Worm (Caenorhabditis elegans): ENCODE measurements around the gene fat-3.
A peak's percentile ranks its signal among the peaks of the same experiment; 100 is the strongest.
"Not testable (repeated sequence)": the region's sequence is repeated elsewhere in the genome, so short reads cannot be mapped to it uniquely, and the experiment has no call there.

fat-3 gene

DNA sequence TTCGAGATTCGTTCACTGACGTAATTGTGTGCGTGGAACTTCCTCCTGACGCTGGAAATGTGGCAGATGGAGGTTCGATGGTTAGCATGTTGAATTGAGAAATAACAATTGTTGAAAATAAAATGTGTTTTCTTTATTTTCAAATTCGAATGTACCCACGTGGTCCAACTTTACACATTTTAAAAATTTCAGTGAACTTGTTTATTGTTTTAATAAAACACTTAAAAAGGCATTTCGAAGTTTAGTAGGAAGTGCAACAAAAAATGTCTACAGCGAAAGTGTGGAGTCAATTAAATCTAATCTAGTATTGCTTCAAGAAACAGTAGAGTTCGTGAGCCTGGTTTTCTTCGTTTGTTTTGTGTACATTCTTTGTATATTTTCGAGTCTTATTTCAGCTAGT lies 36.6 kb upstream of the fat-3 start, which contains the start of gene ssp-36:
TSS of gene ssp-36 (minus strand) at position 101 of the 400 bp plus-strand sequence.
- TF ChIP-seq nhr-23 (tag; optimal IDR thresholded peaks at IDR 0.05), result no peak
- no peak for TF ChIP-seq zag-1 (tag; optimal IDR thresholded peaks at IDR 0.05)

DNA sequence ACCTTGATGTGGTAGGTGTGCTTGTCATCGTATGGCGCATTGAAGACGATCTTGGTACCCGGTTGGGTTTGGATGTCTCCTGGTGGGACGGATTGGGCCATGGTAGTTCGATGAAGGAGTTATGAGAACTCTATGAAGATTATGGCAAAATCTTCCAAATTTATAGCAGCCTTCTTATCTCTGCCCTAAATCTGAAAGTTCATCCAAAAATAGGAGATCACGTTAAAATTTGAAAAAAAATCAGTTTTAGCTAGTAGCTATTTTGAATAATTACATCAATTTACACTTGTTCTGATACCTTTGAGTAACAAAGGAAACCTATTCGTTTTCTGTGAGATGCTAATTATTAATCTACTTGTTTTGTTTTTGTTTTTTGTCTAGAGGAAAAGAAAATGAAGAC lies 35.8 kb upstream of the fat-3 start, which contains the start of gene msp-79:
TSS of gene msp-79 (minus strand) at position 101 of the 400 bp plus-strand sequence.
- TF ChIP-seq nhr-28 (tag; optimal IDR thresholded peaks at IDR 0.05); fkh-10 (GFP tag; optimal IDR thresholded peaks at IDR 0.05); egl-5 (tag; optimal IDR thresholded peaks at IDR 0.05): not testable (repeated sequence)

- TF ChIP-seq lin-15B, lsy-12, eor-1 (tag; optimal IDR thresholded peaks at IDR 0.05): not testable (repeated sequence)
Measured at ce11 chrIV:9769746-9770145, 33.1 kb upstream of the fat-3 start, which contains the start of gene msp-78. Gene msp-78 (plus strand): TSS chrIV:9770046.

DNA sequence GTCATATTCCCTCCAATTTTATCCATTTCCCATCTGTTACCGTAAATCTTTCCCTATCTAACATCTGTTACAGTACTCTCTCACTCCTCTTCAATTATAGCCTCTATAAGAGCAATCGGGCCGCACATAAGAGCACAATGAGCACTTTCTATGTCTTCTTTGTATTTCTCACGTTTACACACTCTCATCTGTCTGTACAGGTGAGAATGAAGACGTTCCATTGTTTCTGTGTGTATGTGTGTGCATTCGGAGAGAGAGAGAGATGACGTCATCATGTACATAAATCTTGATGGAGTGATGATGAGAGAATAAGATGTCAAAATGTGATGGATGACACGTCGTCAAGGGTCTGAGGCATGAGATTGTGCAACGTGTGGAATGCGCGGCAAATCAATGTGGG lies 32.0 kb upstream of the fat-3 start:
- TF ChIP-seq ceh-16 (tag; optimal IDR thresholded peaks at IDR 0.05) (no peak), zag-1 (tag; optimal IDR thresholded peaks at IDR 0.05) (no peak), snpc-4 (tag; optimal IDR thresholded peaks at IDR 0.05) (no peak), fkh-2 (tag; optimal IDR thresholded peaks at IDR 0.05) (no peak), pqm-1 (tag; optimal IDR thresholded peaks at IDR 0.05) (no peak), nhr-28 (tag; optimal IDR thresholded peaks at IDR 0.05) (no peak), unc-62 (GFP tag; optimal IDR thresholded peaks at IDR 0.05) (no peak), nhr-43 (tag; optimal IDR thresholded peaks at IDR 0.05; ENCODE audit: poor library complexity, severe bottlenecking) (no peak), elt-2 (tag; optimal IDR thresholded peaks at IDR 0.05) (no peak), nhr-12 (tag; optimal IDR thresholded peaks at IDR 0.05) (no peak), lsy-12 (tag; optimal IDR thresholded peaks at IDR 0.05) (no peak)

DNA sequence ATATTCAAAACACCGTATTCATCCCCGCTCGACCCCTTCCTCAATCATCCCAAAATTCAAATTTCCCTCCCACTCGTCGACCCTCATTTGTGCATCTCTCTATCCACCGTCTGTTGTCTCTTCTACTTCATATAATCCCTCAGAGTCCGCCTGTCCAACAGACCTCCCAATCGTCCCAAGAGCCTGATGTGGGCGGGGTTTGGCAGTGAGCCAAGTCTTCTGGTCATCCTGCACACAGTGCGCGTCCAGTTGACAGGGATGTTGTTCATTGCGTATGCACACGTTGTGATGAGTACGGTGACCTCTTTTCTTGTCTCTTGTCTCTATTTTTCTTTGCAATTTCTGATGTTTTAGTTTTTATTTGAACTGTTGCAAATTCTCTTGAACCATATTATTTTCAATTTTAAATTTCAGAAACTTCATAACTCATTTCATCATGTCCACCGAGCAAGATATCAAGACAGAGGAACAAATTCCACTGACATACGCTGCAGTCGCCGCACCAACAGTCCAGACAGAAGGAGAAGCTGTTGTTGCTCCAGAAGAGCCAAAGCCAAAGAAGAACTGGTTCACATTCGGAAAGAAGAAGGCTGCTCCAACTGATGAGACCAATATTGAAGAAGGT lies 30.6 kb upstream of the fat-3 start, which contains the start of gene cav-1:
TSS of gene cav-1 (plus strand) at position 415 of the 625 bp plus-strand sequence.
- TF ChIP-seq elt-3 (tag; optimal IDR thresholded peaks at IDR 0.05), result no peak
- TF ChIP-seq ama-1 (optimal IDR thresholded peaks at IDR 0.05), result no peak
- TF ChIP-seq pqm-1 (tag; optimal IDR thresholded peaks at IDR 0.05), result no peak
- TF ChIP-seq ztf-11 (tag; optimal IDR thresholded peaks at IDR 0.05), result no peak
- TF ChIP-seq fkh-10 (GFP tag; optimal IDR thresholded peaks at IDR 0.05), result no peak
- no peak for TF ChIP-seq aly-2 (tag; optimal IDR thresholded peaks at IDR 0.05)
- no peak for TF ChIP-seq ceh-28 (tag; optimal IDR thresholded peaks at IDR 0.05)
- TF ChIP-seq egl-5 (tag; optimal IDR thresholded peaks at IDR 0.05), result no peak

- TF ChIP-seq ZK546.5 (tag; optimal IDR thresholded peaks at IDR 0.05), result no peak
- TF ChIP-seq fkh-2 (tag; optimal IDR thresholded peaks at IDR 0.05), result no peak
Measured at ce11 chrIV:9773441-9773840, 29.4 kb upstream of the fat-3 start.

DNA sequence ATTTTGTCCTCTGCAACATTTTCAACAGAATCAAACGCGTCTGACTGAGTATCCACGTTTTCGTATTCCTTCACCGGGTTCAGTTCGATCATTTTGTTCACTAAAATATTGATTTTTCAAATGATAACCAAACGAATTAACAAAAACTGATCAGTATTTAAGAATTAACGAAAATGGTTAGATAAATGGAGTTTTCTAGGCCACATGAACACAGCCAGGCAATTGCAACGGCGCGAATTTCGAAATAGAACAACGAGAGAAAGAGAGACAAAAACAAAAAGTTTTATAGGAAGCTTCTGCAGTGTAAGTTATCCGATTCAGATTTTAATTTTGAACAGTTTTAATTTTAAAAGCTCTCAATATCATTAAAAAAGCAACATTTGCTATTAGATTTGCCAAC lies 25.3 kb upstream of the fat-3 start, which contains the start of gene sna-2:
TSS of gene sna-2 (minus strand) at position 100 of the 400 bp plus-strand sequence.
- TF ChIP-seq lin-39 (tag; optimal IDR thresholded peaks at IDR 0.05) (peak; percentile 36), nhr-67 (tag; optimal IDR thresholded peaks at IDR 0.05) (no peak), lin-15B (tag; optimal IDR thresholded peaks at IDR 0.05) (peak; percentile 34), nhr-25 (tag; optimal IDR thresholded peaks at IDR 0.05) (peak; percentile 49), unc-62 (GFP tag; optimal IDR thresholded peaks at IDR 0.05) (no peak), egl-5 (tag; optimal IDR thresholded peaks at IDR 0.05) (peak; percentile 85), nfya-1 (tag; optimal IDR thresholded peaks at IDR 0.05; ENCODE audit: insufficient read depth) (peak; percentile 56)

DNA sequence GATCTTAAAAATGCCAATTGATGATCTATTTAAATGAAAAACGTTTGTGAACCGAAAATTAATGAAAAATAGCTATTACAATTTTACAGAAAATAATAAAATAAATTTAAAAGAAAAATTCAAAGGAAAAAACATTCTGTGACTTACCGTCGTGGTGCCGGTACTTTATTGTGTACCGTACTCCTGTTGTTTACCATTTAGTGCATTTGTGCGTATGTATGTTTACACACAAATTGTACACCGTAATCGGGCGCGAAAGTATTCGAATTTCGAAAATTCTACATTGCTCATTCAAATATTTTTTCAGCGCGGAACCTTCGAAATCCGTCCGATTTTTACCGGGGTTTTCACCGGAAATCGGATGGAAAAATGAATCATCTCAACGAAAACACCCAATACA lies 24.8 kb upstream of the fat-3 start, which contains the start of gene T13F2.6:
TSS of gene T13F2.6 (plus strand) at position 306 of the 400 bp plus-strand sequence.
- no peak for TF ChIP-seq nhr-43 (tag; optimal IDR thresholded peaks at IDR 0.05; ENCODE audit: poor library complexity, severe bottlenecking)
- no peak for TF ChIP-seq unc-39 (tag; optimal IDR thresholded peaks at IDR 0.05)
- TF ChIP-seq snpc-4 (tag; optimal IDR thresholded peaks at IDR 0.05), result no peak
- no peak for TF ChIP-seq hmg-11 (tag; optimal IDR thresholded peaks at IDR 0.05)
- no peak for TF ChIP-seq nhr-25 (tag; optimal IDR thresholded peaks at IDR 0.05)
- TF ChIP-seq fkh-2 (tag; optimal IDR thresholded peaks at IDR 0.05), result no peak
- TF ChIP-seq ztf-11 (tag; optimal IDR thresholded peaks at IDR 0.05), result no peak
- no peak for TF ChIP-seq elt-2 (tag; optimal IDR thresholded peaks at IDR 0.05)
- TF ChIP-seq mml-1 (tag; optimal IDR thresholded peaks at IDR 0.05), result no peak
